Fruit fly (Drosophila melanogaster) whole organism, prepupa: Measurements from ENCODE around the gene CG32425.

Source experiments
- Blimp-1 ChIP-seq: fragments of 200-800 bp; sonication (Bioruptor generic); optimal IDR thresholded peaks from 3 replicates; lab custom pipeline; 2017; ENCODE audit warnings: missing biosample characterization, missing genetic modification characterization, mild to moderate bottlenecking, moderate library complexity, missing genetic modification reagents
- CG10631 ChIP-seq: fragments of 200-800 bp; sonication (Bioruptor generic); optimal IDR thresholded peaks from 2 replicates; lab custom pipeline; 2016; ENCODE audit warnings: missing biosample characterization, missing genetic modification characterization
- CG10669 ChIP-seq: fragments of 200-800 bp; sonication (Bioruptor generic); optimal IDR thresholded peaks from 3 replicates; lab custom pipeline; 2018; ENCODE audit warnings: missing biosample characterization, mild to moderate bottlenecking, missing genetic modification characterization, moderate library complexity
- CG11762 ChIP-seq: fragments of 200-800 bp; sonication (Bioruptor generic); optimal IDR thresholded peaks from 3 replicates; lab custom pipeline; 2016; ENCODE audit warnings: missing biosample characterization, missing genetic modification characterization; ENCODE audit not compliant: insufficient read depth
- CG11902 ChIP-seq: fragments of 200-800 bp; sonication (Bioruptor generic); optimal IDR thresholded peaks from 3 replicates; lab custom pipeline; 2016; ENCODE audit warnings: missing biosample characterization, missing genetic modification characterization
- CG15336 ChIP-seq: fragments of 200-800 bp; sonication (Bioruptor generic); IDR thresholded peaks from 2 replicates; pipeline ENCODE4 v1.3.6; 2022; ENCODE audit warnings: missing biosample characterization, missing genetic modification characterization
- CG1621 ChIP-seq: fragments of 200-800 bp; sonication (Bioruptor generic); optimal IDR thresholded peaks from 3 replicates; lab custom pipeline; 2018; ENCODE audit warnings: missing biosample characterization, mild to moderate bottlenecking, missing genetic modification characterization
- CG16779 ChIP-seq: fragments of 200-800 bp; sonication (Bioruptor generic); optimal IDR thresholded peaks from 3 replicates; lab custom pipeline; 2017; ENCODE audit warnings: missing biosample characterization, mild to moderate bottlenecking, missing genetic modification characterization
- CG3032 ChIP-seq: fragments of 200-800 bp; optimal IDR thresholded peaks from 2 replicates; lab custom pipeline; 2019; ENCODE audit warnings: missing biosample characterization, mild to moderate bottlenecking, missing genetic modification characterization, moderate library complexity
- CG31627 ChIP-seq: fragments of 200-800 bp; sonication (Bioruptor generic); optimal IDR thresholded peaks from 3 replicates; lab custom pipeline; 2016; ENCODE audit warnings: missing biosample characterization, missing genetic modification characterization
- CG32006 ChIP-seq: fragments of 200-800 bp; sonication (Bioruptor generic); optimal IDR thresholded peaks from 3 replicates; lab custom pipeline; 2017; ENCODE audit warnings: missing biosample characterization, mild to moderate bottlenecking, missing genetic modification characterization
- CG3919 ChIP-seq: fragments of 200-800 bp; sonication (Bioruptor generic); optimal IDR thresholded peaks from 3 replicates; lab custom pipeline; 2016; ENCODE audit warnings: missing biosample characterization, missing genetic modification characterization
- CG4318 ChIP-seq: fragments of 200-800 bp; sonication (Bioruptor generic); optimal IDR thresholded peaks from 3 replicates; lab custom pipeline; 2017; ENCODE audit warnings: missing biosample characterization, mild to moderate bottlenecking, missing genetic modification characterization
- CG6163 ChIP-seq: fragments of 200-800 bp; sonication (Bioruptor generic); IDR thresholded peaks from 3 replicates; pipeline ENCODE4 v1.3.6; 2022; ENCODE audit warnings: missing biosample characterization, missing genetic modification characterization
- CG6276 ChIP-seq: fragments of 200-800 bp; sonication (Bioruptor generic); optimal IDR thresholded peaks from 2 replicates; lab custom pipeline; 2017; ENCODE audit warnings: missing biosample characterization, mild to moderate bottlenecking, missing genetic modification characterization
- CG6808 ChIP-seq: fragments of 200-800 bp; sonication (Bioruptor generic); optimal IDR thresholded peaks from 3 replicates; lab custom pipeline; 2017; ENCODE audit warnings: missing biosample characterization, missing genetic modification characterization, mild to moderate bottlenecking, moderate library complexity, missing genetic modification reagents
- CG6854 ChIP-seq: fragments of 200-800 bp; sonication (Bioruptor generic); optimal IDR thresholded peaks from 2 replicates; lab custom pipeline; 2017; ENCODE audit warnings: missing biosample characterization, mild to moderate bottlenecking, missing genetic modification characterization
- CG7368 ChIP-seq: fragments of 200-800 bp; sonication (Bioruptor generic); optimal IDR thresholded peaks from 3 replicates; lab custom pipeline; 2016; ENCODE audit warnings: missing biosample characterization, missing genetic modification characterization
- CG8119 ChIP-seq: fragments of 200-800 bp; sonication (Bioruptor generic); IDR thresholded peaks from 3 replicates; pipeline ENCODE4 v1.3.6; 2022; ENCODE audit warnings: missing biosample characterization, missing genetic modification characterization
- CG8632 ChIP-seq: fragments of 200-800 bp; sonication (Bioruptor generic); optimal IDR thresholded peaks from 3 replicates; lab custom pipeline; 2016; ENCODE audit warnings: missing biosample characterization, missing genetic modification characterization
- Eip75B ChIP-seq: fragments of 200-800 bp; sonication (Bioruptor generic); optimal IDR thresholded peaks from 3 replicates; lab custom pipeline; 2016; ENCODE audit warnings: missing biosample characterization, missing genetic modification characterization
- Eip78C ChIP-seq: fragments of 200-800 bp; sonication (Bioruptor generic); peaks from one replicate; lab custom pipeline; 2016; ENCODE audit warnings: missing biosample characterization, missing genetic modification characterization
- Ets21C ChIP-seq: fragments of 200-800 bp; sonication (Bioruptor generic); optimal IDR thresholded peaks from 3 replicates; lab custom pipeline; 2016; ENCODE audit warnings: missing biosample characterization, missing genetic modification characterization
- Ets96B ChIP-seq: fragments of 200-800 bp; optimal IDR thresholded peaks from 2 replicates; lab custom pipeline; 2019; ENCODE audit warnings: missing biosample characterization, mild to moderate bottlenecking, missing genetic modification characterization, moderate library complexity
- Hr38 ChIP-seq: sonication (Bioruptor generic); optimal IDR thresholded peaks from 2 replicates; lab custom pipeline; 2016; ENCODE audit warnings: missing biosample characterization, missing genetic modification characterization
- Hr39 ChIP-seq: fragments of 200-800 bp; sonication (Bioruptor generic); optimal IDR thresholded peaks from 2 replicates; lab custom pipeline; 2016; ENCODE audit warnings: missing biosample characterization, missing genetic modification characterization
- Hr4 ChIP-seq: fragments of 200-800 bp; sonication (Bioruptor generic); optimal IDR thresholded peaks from 3 replicates; lab custom pipeline; 2016; ENCODE audit warnings: missing biosample characterization, missing genetic modification characterization
- Lpt ChIP-seq: fragments of 200-800 bp; sonication (Bioruptor generic); optimal IDR thresholded peaks from 3 replicates; lab custom pipeline; 2016; ENCODE audit warnings: missing biosample characterization, missing genetic modification characterization
- Met ChIP-seq: fragments of 200-800 bp; sonication (Bioruptor generic); optimal IDR thresholded peaks from 3 replicates; lab custom pipeline; 2016; ENCODE audit warnings: missing biosample characterization, missing genetic modification characterization
- OdsH ChIP-seq: fragments of 200-800 bp; sonication (Bioruptor generic); optimal IDR thresholded peaks from 3 replicates; lab custom pipeline; 2016; ENCODE audit warnings: missing biosample characterization, missing genetic modification characterization
- Smox ChIP-seq: fragments of 200-800 bp; sonication (Bioruptor generic); optimal IDR thresholded peaks from 3 replicates; lab custom pipeline; 2016; ENCODE audit warnings: missing biosample characterization, missing genetic modification characterization
- Sox102F ChIP-seq: fragments of 200-800 bp; sonication (Bioruptor generic); optimal IDR thresholded peaks from 2 replicates; lab custom pipeline; 2016; ENCODE audit warnings: missing biosample characterization, mild to moderate bottlenecking, missing genetic modification characterization
- Sox14 ChIP-seq: fragments of 200-800 bp; sonication (Bioruptor generic); optimal IDR thresholded peaks from 3 replicates; lab custom pipeline; 2016; ENCODE audit warnings: missing biosample characterization, missing genetic modification characterization
- Sox15 ChIP-seq: fragments of 200-800 bp; sonication (Bioruptor generic); optimal IDR thresholded peaks from 3 replicates; lab custom pipeline; 2016; ENCODE audit warnings: missing biosample characterization, missing genetic modification characterization
- acj6 ChIP-seq: fragments of 200-800 bp; sonication (Bioruptor generic); optimal IDR thresholded peaks from 3 replicates; lab custom pipeline; 2016; ENCODE audit warnings: missing biosample characterization, missing genetic modification characterization
- cyc ChIP-seq: fragments of 200-800 bp; sonication (Bioruptor generic); optimal IDR thresholded peaks from 3 replicates; lab custom pipeline; 2016; ENCODE audit warnings: missing biosample characterization, missing genetic modification characterization
- eg ChIP-seq: fragments of 200-800 bp; sonication (Bioruptor generic); IDR thresholded peaks from 3 replicates; pipeline ENCODE4 v1.3.6; 2022; ENCODE audit warnings: missing biosample characterization, missing genetic modification characterization
- esn ChIP-seq: fragments of 200-800 bp; sonication (Bioruptor generic); optimal IDR thresholded peaks from 2 replicates; lab custom pipeline; 2016; ENCODE audit warnings: missing biosample characterization, mild to moderate bottlenecking, missing genetic modification characterization, moderate library complexity
- fd59A ChIP-seq: fragments of 200-800 bp; sonication (Bioruptor generic); optimal IDR thresholded peaks from 2 replicates; lab custom pipeline; 2017; ENCODE audit warnings: missing biosample characterization, mild to moderate bottlenecking, missing genetic modification characterization, missing genetic modification reagents
- fkh ChIP-seq: fragments of 200-800 bp; sonication (Bioruptor generic); optimal IDR thresholded peaks from 3 replicates; lab custom pipeline; 2017; ENCODE audit warnings: missing biosample characterization, mild to moderate bottlenecking, missing genetic modification characterization, moderate library complexity
- lz ChIP-seq: fragments of 200-800 bp; sonication (Bioruptor generic); optimal IDR thresholded peaks from 3 replicates; lab custom pipeline; 2016; ENCODE audit warnings: missing biosample characterization, missing genetic modification characterization
- net ChIP-seq: fragments of 200-800 bp; sonication (Bioruptor generic); optimal IDR thresholded peaks from 3 replicates; lab custom pipeline; 2016; ENCODE audit warnings: missing biosample characterization, missing genetic modification characterization
- pdm3 ChIP-seq: fragments of 200-800 bp; sonication (Bioruptor generic); optimal IDR thresholded peaks from 3 replicates; lab custom pipeline; 2016; ENCODE audit warnings: missing biosample characterization, missing genetic modification characterization
- spab ChIP-seq: fragments of 200-800 bp; sonication (Bioruptor generic); optimal IDR thresholded peaks from 2 replicates; lab custom pipeline; 2017; ENCODE audit warnings: missing biosample characterization, mild to moderate bottlenecking, missing genetic modification characterization, missing genetic modification reagents
- svp ChIP-seq: fragments of 200-800 bp; sonication (Bioruptor generic); peaks from one replicate; lab custom pipeline; 2016; ENCODE audit warnings: missing biosample characterization, missing genetic modification characterization
- topi ChIP-seq: fragments of 200-800 bp; sonication (Bioruptor generic); optimal IDR thresholded peaks from 3 replicates; lab custom pipeline; 2016; ENCODE audit warnings: missing biosample characterization, missing genetic modification characterization
- vri ChIP-seq: fragments of 200-800 bp; sonication (Bioruptor generic); optimal IDR thresholded peaks from 3 replicates; lab custom pipeline; 2016; ENCODE audit warnings: missing biosample characterization, mild to moderate bottlenecking, missing genetic modification characterization

Gene CG32425

dm6 chr3L:20497124-20497996, at the start of gene CG32425:
TSS of gene CG32425 (plus strand) at chr3L:20497323.
- peak; percentile 8 for TF ChIP-seq Sox14
- TF ChIP-seq vri = peak; percentile 88
- no peak for TF ChIP-seq Met (GFP tag; lab: Kevin White, UChicago)
- TF ChIP-seq CG6163 (GFP tag; lab: Robert Waterston, UW) = no peak
- TF ChIP-seq CG6854 = peak; percentile 54
- TF ChIP-seq svp = no peak
- peak; percentile 12 for TF ChIP-seq Hr4 (GFP tag; lab: Kevin White, UChicago)
- no peak for TF ChIP-seq Lpt (GFP tag; lab: Kevin White, UChicago)
- TF ChIP-seq CG6808 (GFP tag; lab: Kevin White, UChicago) = peak; percentile 30
- TF ChIP-seq CG15336 = no peak
- TF ChIP-seq CG11902 (GFP tag; lab: Kevin White, UChicago) = no peak
- no peak for TF ChIP-seq CG31627 (GFP tag; lab: Kevin White, UChicago)
- no peak for TF ChIP-seq acj6 (GFP tag; lab: Kevin White, UChicago)
- no peak for TF ChIP-seq CG3032
- peak; percentile 94 for TF ChIP-seq CG1621 (tag; lab: Kevin White, UChicago)
- TF ChIP-seq Eip75B (GFP tag; lab: Kevin White, UChicago) = peak; percentile 33
- TF ChIP-seq Eip78C (GFP tag; lab: Kevin White, UChicago) = peak; percentile 37
- TF ChIP-seq Hr38 = no peak
- TF ChIP-seq fkh = peak; percentile 47

- TF ChIP-seq fd59A (no peak), svp (peak; percentile 48), spab (GFP tag; lab: Kevin White, UChicago) (no peak), Ets21C (no peak), CG4318 (GFP tag; lab: Kevin White, UChicago) (no peak), CG8119 (peak; percentile 54; the same call in 1 of the 3 replicates), CG8632 (GFP tag; lab: Kevin White, UChicago) (no peak), Eip78C (GFP tag; lab: Kevin White, UChicago) (peak; percentile 13), Sox15 (GFP tag; lab: Kevin White, UChicago) (no peak), lz (GFP tag; lab: Kevin White, UChicago) (peak; percentile 31), Smox (GFP tag; lab: Kevin White, UChicago) (no peak), CG6163 (GFP tag; lab: Robert Waterston, UW) (peak; percentile 56; the same call in 2 of the 3 replicates), CG11902 (GFP tag; lab: Kevin White, UChicago) (no peak), CG10669 (GFP tag; lab: Kevin White, UChicago) (no peak), net (GFP tag; lab: Kevin White, UChicago) (peak; percentile 16), CG7368 (GFP tag; lab: Kevin White, UChicago) (no peak), Hr39 (GFP tag; lab: Kevin White, UChicago) (peak; percentile 18), CG16779 (tag; lab: Kevin White, UChicago) (no peak), CG10631 (no peak), fkh (no peak), CG15336 (peak; percentile 45), CG32006 (GFP tag; lab: Kevin White, UChicago) (peak; percentile 56), acj6 (GFP tag; lab: Kevin White, UChicago) (peak; percentile 18), eg (GFP tag; lab: Robert Waterston, UW) (peak; percentile 46; the same call in 2 of the 3 replicates), cyc (GFP tag; lab: Kevin White, UChicago) (no peak), Sox102F (GFP tag; lab: Kevin White, UChicago) (peak; percentile 2), CG6276 (GFP tag; lab: Kevin White, UChicago) (peak; percentile 28), CG11762 (GFP tag; lab: Kevin White, UChicago) (no peak), topi (GFP tag; lab: Kevin White, UChicago) (no peak), Met (GFP tag; lab: Kevin White, UChicago) (peak; percentile 16), CG1621 (tag; lab: Kevin White, UChicago) (no peak), Hr38 (no peak), vri (no peak), esn (GFP tag; lab: Kevin White, UChicago) (peak; percentile 4), Ets96B (tag; lab: Kevin White, UChicago) (no peak), Eip75B (GFP tag; lab: Kevin White, UChicago) (peak; percentile 31), Blimp-1 (GFP tag; lab: Kevin White, UChicago) (no peak), pdm3 (GFP tag; lab: Kevin White, UChicago) (peak; percentile 52), Sox14 (peak; percentile 2), CG3919 (GFP tag; lab: Kevin White, UChicago) (peak; percentile 3), Hr4 (GFP tag; lab: Kevin White, UChicago) (peak; percentile 52), OdsH (peak; percentile 1)
Observed at dm6 chr3L:20447337-20447736, 49.8 kb upstream of the CG32425 start.
